Fruit fly (Drosophila melanogaster) whole organism, embryonic: ENCODE data around the gene lin-28.

Experiments
- Abd-B ChIP-seq: fragments of 200-800 bp; sonication (Bioruptor generic); optimal IDR thresholded peaks from 2 replicates; lab custom pipeline; 2018; ENCODE audit warnings: missing biosample characterization, mild to moderate bottlenecking, missing genetic modification characterization, moderate library complexity
- Antp ChIP-seq: fragments of 200-800 bp; sonication (Bioruptor generic); optimal IDR thresholded peaks from 3 replicates; lab custom pipeline; 2016; ENCODE audit warnings: missing biosample characterization, missing genetic modification characterization
- Bgb ChIP-seq: fragments of 200-800 bp; sonication (Bioruptor generic); IDR thresholded peaks from 2 replicates; pipeline ENCODE4 v1.3.6; 2022; ENCODE audit warnings: missing biosample characterization, missing genetic modification characterization; ENCODE audit not compliant: partially characterized antibody
- CG10147 ChIP-seq: fragments of 200-800 bp; sonication (Bioruptor generic); optimal IDR thresholded peaks from 2 replicates; lab custom pipeline; 2019; ENCODE audit warnings: missing biosample characterization, mild to moderate bottlenecking, missing genetic modification characterization, moderate library complexity
- CG12155 ChIP-seq: fragments of 200-800 bp; sonication (Bioruptor generic); optimal IDR thresholded peaks from 3 replicates; lab custom pipeline; 2016; ENCODE audit warnings: missing biosample characterization, missing genetic modification characterization
- CG12744 ChIP-seq: fragments of 200-800 bp; sonication (Bioruptor generic); optimal IDR thresholded peaks from 2 replicates; lab custom pipeline; 2016; ENCODE audit warnings: missing biosample characterization, missing genetic modification characterization
- CG14441 ChIP-seq: fragments of 200-800 bp; sonication (Bioruptor generic); IDR thresholded peaks from 2 replicates; pipeline ENCODE4 v1.3.6; 2022; ENCODE audit warnings: missing biosample characterization, missing genetic modification characterization
- CG16813 ChIP-seq: fragments of 200-800 bp; sonication (Bioruptor generic); IDR thresholded peaks from 3 replicates; pipeline ENCODE4 v1.3.6; 2022; ENCODE audit warnings: missing biosample characterization, missing genetic modification characterization; ENCODE audit not compliant: partially characterized antibody
- CG2116 ChIP-seq: fragments of 200-800 bp; sonication (Bioruptor generic); optimal IDR thresholded peaks from 3 replicates; lab custom pipeline; 2018; ENCODE audit warnings: missing biosample characterization, mild to moderate bottlenecking, missing genetic modification characterization
- CG2202 ChIP-seq: fragments of 200-800 bp; sonication (Bioruptor generic); optimal IDR thresholded peaks from 2 replicates; lab custom pipeline; 2018; ENCODE audit warnings: missing biosample characterization, mild to moderate bottlenecking, missing genetic modification characterization
- CG2889 ChIP-seq: fragments of 200-800 bp; sonication (Bioruptor generic); IDR thresholded peaks from 3 replicates; pipeline ENCODE4 v1.3.6; 2022; ENCODE audit warnings: missing biosample characterization, missing genetic modification characterization
- CG30403 ChIP-seq: fragments of 200-800 bp; sonication (Bioruptor generic); optimal IDR thresholded peaks from 3 replicates; lab custom pipeline; 2016; ENCODE audit warnings: missing biosample characterization, missing genetic modification characterization
- CG33557 ChIP-seq: fragments of 200-800 bp; sonication (Bioruptor generic); optimal IDR thresholded peaks from 2 replicates; lab custom pipeline; 2019; ENCODE audit warnings: missing biosample characterization, mild to moderate bottlenecking, missing genetic modification characterization, moderate library complexity
- CG4360 ChIP-seq: fragments of 200-800 bp; sonication (Bioruptor generic); IDR thresholded peaks from 2 replicates; pipeline ENCODE4 v1.3.6; 2022; ENCODE audit warnings: missing biosample characterization, missing genetic modification characterization
- CG7556 ChIP-seq: fragments of 200-800 bp; sonication (Bioruptor generic); optimal IDR thresholded peaks from 2 replicates; lab custom pipeline; 2017; ENCODE audit warnings: missing biosample characterization, mild to moderate bottlenecking, missing genetic modification characterization
- CG7987 ChIP-seq: fragments of 200-800 bp; sonication (Bioruptor generic); optimal IDR thresholded peaks from 2 replicates; lab custom pipeline; 2018; ENCODE audit warnings: missing biosample characterization, mild to moderate bottlenecking, missing genetic modification characterization, moderate library complexity
- CG8388 ChIP-seq: fragments of 200-800 bp; sonication (Bioruptor generic); optimal IDR thresholded peaks from 2 replicates; lab custom pipeline; 2019; ENCODE audit warnings: missing biosample characterization, mild to moderate bottlenecking, missing genetic modification characterization, moderate library complexity
- CG9876 ChIP-seq: fragments of 200-800 bp; sonication (Bioruptor generic); optimal IDR thresholded peaks from 2 replicates; lab custom pipeline; 2016; ENCODE audit warnings: missing biosample characterization, missing genetic modification characterization
- CG9932 ChIP-seq: fragments of 200-800 bp; sonication (Bioruptor generic); IDR thresholded peaks from 2 replicates; pipeline ENCODE4 v1.3.6; 2022; ENCODE audit warnings: missing biosample characterization, missing genetic modification characterization
- CHES-1-like ChIP-seq: fragments of 200-800 bp; sonication (Bioruptor generic); optimal IDR thresholded peaks from 2 replicates; lab custom pipeline; 2016; ENCODE audit warnings: missing biosample characterization, missing genetic modification characterization
- Doc3 ChIP-seq: fragments of 200-800 bp; sonication (Bioruptor generic); IDR thresholded peaks from 3 replicates; pipeline ENCODE4 v1.3.6; 2022; ENCODE audit warnings: missing biosample characterization, missing genetic modification characterization; ENCODE audit not compliant: partially characterized antibody
- Drgx ChIP-seq: fragments of 200-800 bp; sonication (Bioruptor generic); IDR thresholded peaks from 2 replicates; pipeline ENCODE4 v1.3.6; 2022; ENCODE audit warnings: missing biosample characterization, missing genetic modification characterization
- HLH4C ChIP-seq: fragments of 200-800 bp; sonication (Bioruptor generic); IDR thresholded peaks from 3 replicates; pipeline ENCODE4 v1.3.6; 2022; ENCODE audit warnings: missing biosample characterization, missing genetic modification characterization; ENCODE audit not compliant: partially characterized antibody
- Hmr ChIP-seq: fragments of 200-800 bp; sonication (Bioruptor generic); optimal IDR thresholded peaks from 3 replicates; lab custom pipeline; 2017; ENCODE audit warnings: mild to moderate bottlenecking, missing biosample characterization, missing genetic modification reagents, missing genetic modification characterization
- Hr51 ChIP-seq, 2 experiments: fragments of 200-800 bp; sonication (Bioruptor generic); optimal IDR thresholded peaks; 2 replicates in 1 of 2; 3 replicates in 1 of 2; lab custom pipeline; 2016 to 2018; ENCODE audit warnings: missing biosample characterization in 2 of 2, missing genetic modification characterization in 2 of 2, mild to moderate bottlenecking in 1 of 2, moderate library complexity in 1 of 2
- Lim3 ChIP-seq: fragments of 200-800 bp; sonication (Bioruptor generic); IDR thresholded peaks from 2 replicates; pipeline ENCODE4 v1.3.6; 2022; ENCODE audit warnings: missing biosample characterization, missing genetic modification characterization
- MTF-1 ChIP-seq: fragments of 200-800 bp; sonication (Bioruptor generic); optimal IDR thresholded peaks from 2 replicates; lab custom pipeline; 2018; ENCODE audit warnings: missing biosample characterization, mild to moderate bottlenecking, missing genetic modification characterization, borderline replicate concordance
- Opbp ChIP-seq: fragments of 200-800 bp; sonication (Bioruptor generic); IDR thresholded peaks from 3 replicates; pipeline ENCODE4 v1.3.6; 2022; ENCODE audit warnings: missing biosample characterization, missing genetic modification characterization; ENCODE audit not compliant: partially characterized antibody
- Rfx ChIP-seq: fragments of 200-800 bp; sonication (Bioruptor generic); IDR thresholded peaks from 2 replicates; pipeline ENCODE4 v1.3.6; 2022; ENCODE audit warnings: missing biosample characterization, missing genetic modification characterization
- Tbp ChIP-seq: fragments of >200 bp; optimal IDR thresholded peaks from 2 replicates; lab custom pipeline; 2018; ENCODE audit warnings: missing biosample characterization, missing genetic modification characterization
- abd-A ChIP-seq: fragments of 200-800 bp; sonication (Bioruptor generic); optimal IDR thresholded peaks from 3 replicates; lab custom pipeline; 2019; ENCODE audit warnings: missing biosample characterization, mild to moderate bottlenecking, missing genetic modification characterization, moderate library complexity
- ash1 ChIP-seq: fragments of 200-800 bp; sonication (Bioruptor generic); optimal IDR thresholded peaks from 2 replicates; lab custom pipeline; 2018; ENCODE audit warnings: missing biosample characterization, mild to moderate bottlenecking, missing genetic modification characterization
- az2 ChIP-seq: fragments of 200-800 bp; sonication (Bioruptor generic); optimal IDR thresholded peaks from 3 replicates; lab custom pipeline; 2016; ENCODE audit warnings: missing biosample characterization, missing genetic modification characterization
- cas ChIP-seq: fragments of 200-800 bp; sonication (Bioruptor generic); IDR thresholded peaks from 2 replicates; pipeline ENCODE4 v1.3.6; 2022; ENCODE audit warnings: missing biosample characterization, missing genetic modification characterization
- chm ChIP-seq: fragments of 200-800 bp; sonication (Bioruptor generic); IDR thresholded peaks from 2 replicates; pipeline ENCODE4 v1.3.6; 2022; ENCODE audit warnings: missing biosample characterization, missing genetic modification characterization
- cwo ChIP-seq: fragments of 200-800 bp; sonication (Bioruptor generic); optimal IDR thresholded peaks from 3 replicates; lab custom pipeline; 2017; ENCODE audit warnings: missing biosample characterization, missing genetic modification characterization, mild to moderate bottlenecking, moderate library complexity, missing genetic modification reagents
- fd102C ChIP-seq: fragments of 200-800 bp; sonication (Bioruptor generic); optimal IDR thresholded peaks from 2 replicates; lab custom pipeline; 2018; ENCODE audit warnings: missing biosample characterization, mild to moderate bottlenecking, missing genetic modification characterization, moderate library complexity
- fu2 ChIP-seq: fragments of 200-800 bp; sonication (Bioruptor generic); optimal IDR thresholded peaks from 2 replicates; lab custom pipeline; 2016; ENCODE audit warnings: missing biosample characterization, missing genetic modification characterization
- grau ChIP-seq: fragments of 200-800 bp; optimal IDR thresholded peaks from 3 replicates; lab custom pipeline; 2019; ENCODE audit warnings: missing biosample characterization, mild to moderate bottlenecking, missing genetic modification characterization, moderate library complexity
- hbn ChIP-seq: fragments of 200-800 bp; sonication (Bioruptor generic); IDR thresholded peaks from 2 replicates; pipeline ENCODE4 v1.3.6; 2022; ENCODE audit warnings: missing biosample characterization, missing genetic modification characterization; ENCODE audit not compliant: partially characterized antibody
- lbe ChIP-seq: fragments of 200-800 bp; sonication (Bioruptor generic); optimal IDR thresholded peaks from 2 replicates; lab custom pipeline; 2016; ENCODE audit warnings: missing biosample characterization, mild to moderate bottlenecking, missing genetic modification characterization
- lov ChIP-seq, 2 experiments: fragments of 200-800 bp in 1 of 2; fragments of >200 bp in 1 of 2; sonication (Bioruptor generic) in 1 of 2; IDR thresholded peaks in 1 of 2; optimal IDR thresholded peaks in 1 of 2; 2 replicates in 1 of 2; 3 replicates in 1 of 2; pipeline versions ENCODE4 v1.3.6 to Lab custom; 2017 to 2022; ENCODE audit warnings: missing biosample characterization in 1 of 2, missing genetic modification characterization in 1 of 2
- mirr ChIP-seq: fragments of 200-800 bp; sonication (Bioruptor generic); optimal IDR thresholded peaks from 3 replicates; lab custom pipeline; 2018; ENCODE audit warnings: missing biosample characterization, mild to moderate bottlenecking, missing genetic modification characterization
- nmo ChIP-seq: fragments of 200-800 bp; sonication (Bioruptor generic); optimal IDR thresholded peaks from 2 replicates; lab custom pipeline; 2018; ENCODE audit warnings: missing biosample characterization, mild to moderate bottlenecking, missing genetic modification characterization, moderate library complexity
- pb ChIP-seq: fragments of 200-800 bp; sonication (Bioruptor generic); optimal IDR thresholded peaks from 3 replicates; lab custom pipeline; 2016; ENCODE audit warnings: missing biosample characterization, missing genetic modification characterization
- pum ChIP-seq: fragments of 200-800 bp; sonication (Bioruptor generic); optimal IDR thresholded peaks from 2 replicates; lab custom pipeline; 2016; ENCODE audit warnings: missing biosample characterization, missing genetic modification characterization
- rib ChIP-seq: fragments of 200-800 bp; sonication (Bioruptor generic); IDR thresholded peaks from 2 replicates; pipeline ENCODE4 v1.3.6; 2022; ENCODE audit warnings: missing biosample characterization, missing genetic modification characterization
- scrt ChIP-seq: fragments of 200-800 bp; sonication (Bioruptor generic); optimal IDR thresholded peaks from 2 replicates; lab custom pipeline; 2018; ENCODE audit warnings: missing biosample characterization, mild to moderate bottlenecking, missing genetic modification characterization, moderate library complexity
- sim ChIP-seq: fragments of 200-800 bp; sonication (Bioruptor generic); IDR thresholded peaks from 2 replicates; pipeline ENCODE4 v1.3.6; 2022; ENCODE audit warnings: missing biosample characterization, missing genetic modification characterization
- vnd ChIP-seq: fragments of 200-800 bp; sonication (Bioruptor generic); IDR thresholded peaks from 3 replicates; pipeline ENCODE4 v1.3.6; 2022; ENCODE audit warnings: missing biosample characterization, missing genetic modification characterization; ENCODE audit not compliant: partially characterized antibody

The lin-28 gene

dm6 chr3L:5608128-5608527 lies 46.4 kb upstream of the lin-28 start, which contains the start of gene Eaf6 (continued):
- TF ChIP-seq CG9876: no peak
- no peak for TF ChIP-seq sim (GFP tag; lab: Robert Waterston, UW)
- no peak for TF ChIP-seq chm (GFP tag; lab: Robert Waterston, UW)
- TF ChIP-seq scrt: no peak
- no peak for TF ChIP-seq Drgx
- 0 out of 2 replicates have a peak, but pooled peaks have one; percentile 13 for TF ChIP-seq Rfx
- TF ChIP-seq CG9932 (GFP tag; lab: Robert Waterston, UW): no peak
- no peak for TF ChIP-seq rib (GFP tag; lab: Robert Waterston, UW)
- peak; percentile 45 for TF ChIP-seq nmo
- TF ChIP-seq lov (optimal IDR thresholded peaks at IDR 0.05; lab: Kevin White, UChicago): no peak
- TF ChIP-seq lov (GFP tag; IDR thresholded peaks at IDR 0.05; lab: Robert Waterston, UW): no peak
- TF ChIP-seq CG16813 (GFP tag; lab: Robert Waterston, UW): peak; percentile 15; the same call in 1 of the 3 replicates
- TF ChIP-seq cas (GFP tag; lab: Robert Waterston, UW): no peak
- no peak for TF ChIP-seq CG33557
- TF ChIP-seq Tbp: no peak
- TF ChIP-seq CG4360 (GFP tag; lab: Robert Waterston, UW): no peak
- no peak for TF ChIP-seq mirr
- TF ChIP-seq MTF-1 (GFP tag; lab: Kevin White, UChicago): no peak
- TF ChIP-seq Hmr (GFP tag; lab: Kevin White, UChicago): no peak
- no peak for TF ChIP-seq Lim3
- TF ChIP-seq grau (tag; lab: Kevin White, UChicago): peak; percentile 7
- no peak for TF ChIP-seq cwo (GFP tag; lab: Kevin White, UChicago)
- no peak for TF ChIP-seq CG2202 (tag; lab: Kevin White, UChicago)
- no peak for TF ChIP-seq CG10147
- no peak for TF ChIP-seq HLH4C (GFP tag; lab: Robert Waterston, UW)
- no peak for TF ChIP-seq pum (GFP tag; lab: Kevin White, UChicago)
- no peak for TF ChIP-seq CG8388 (GFP tag; lab: Kevin White, UChicago)
- no peak for TF ChIP-seq CG12744 (GFP tag; lab: Kevin White, UChicago)
- TF ChIP-seq fd102C: no peak
- TF ChIP-seq pb: no peak
- no peak for TF ChIP-seq Opbp (GFP tag; lab: Robert Waterston, UW)
- no peak for TF ChIP-seq CG12155 (GFP tag; lab: Kevin White, UChicago)
- peak; percentile 60 for TF ChIP-seq Abd-B (GFP tag; lab: Kevin White, UChicago)
- peak; percentile 84 for TF ChIP-seq abd-A
- TF ChIP-seq Doc3 (GFP tag; lab: Robert Waterston, UW): no peak
- no peak for TF ChIP-seq ash1 (GFP tag; lab: Kevin White, UChicago)
- TF ChIP-seq CG30403 (GFP tag; lab: Kevin White, UChicago): no peak
- no peak for TF ChIP-seq CG7987
- TF ChIP-seq CG7556 (GFP tag; lab: Kevin White, UChicago): no peak
- TF ChIP-seq Antp (GFP tag; lab: Kevin White, UChicago): no peak
- TF ChIP-seq fu2 (GFP tag; lab: Kevin White, UChicago): no peak
- no peak for TF ChIP-seq vnd
- no peak for TF ChIP-seq CG14441 (GFP tag; lab: Robert Waterston, UW)
- no peak for TF ChIP-seq lbe
- TF ChIP-seq Bgb (GFP tag; lab: Robert Waterston, UW): no peak; the same call in 1 of the 2 replicates
- TF ChIP-seq CG2116 (GFP tag; lab: Kevin White, UChicago): peak; percentile 72
- peak; percentile 13 for TF ChIP-seq CHES-1-like (GFP tag; lab: Kevin White, UChicago)
- no peak for TF ChIP-seq hbn (GFP tag; lab: Robert Waterston, UW)
- TF ChIP-seq az2 (GFP tag; lab: Kevin White, UChicago): no peak
- TF ChIP-seq CG2889: no peak
- TF ChIP-seq Hr51 (GFP tag; optimal IDR thresholded peaks at IDR 0.05; lab: Kevin White, UChicago): no peak
